Worm (Caenorhabditis elegans): ENCODE results near the gene F54H12.8.

Gene F54H12.8

DNA sequence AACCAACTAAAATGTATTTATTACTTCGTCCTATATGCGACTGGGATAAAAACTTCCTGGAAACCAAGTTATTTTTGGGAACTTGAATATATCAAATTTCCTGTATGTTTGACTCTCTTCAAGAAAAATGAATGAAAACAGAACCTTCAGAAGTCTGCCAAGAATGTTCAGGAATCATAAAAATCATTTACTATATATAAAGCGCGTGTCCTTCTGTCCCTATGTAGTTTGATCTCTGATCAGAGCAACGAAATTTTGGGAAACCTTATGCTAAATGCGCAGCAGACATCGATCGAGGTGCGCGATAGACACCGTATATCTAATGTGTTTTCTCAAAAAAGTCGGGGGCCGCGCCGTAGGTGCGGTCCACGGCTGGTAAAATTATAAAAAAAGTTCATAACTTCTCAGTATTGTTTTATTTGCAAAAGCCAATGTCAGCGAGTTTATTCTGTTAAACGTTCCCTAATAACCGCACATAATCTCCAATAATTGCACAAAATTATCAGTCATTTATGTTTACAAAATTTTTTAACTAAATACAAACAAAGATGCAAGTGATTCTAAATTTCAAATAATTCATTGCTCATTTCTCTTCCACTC lies 28.5 kb upstream of the F54H12.8 start:
- TF ChIP-seq scrt-1 (GFP tag; IDR thresholded peaks at IDR 0.05) (no peak), aly-1 (tag; optimal IDR thresholded peaks at IDR 0.05) (no peak), tbx-11 (GFP tag; IDR thresholded peaks at IDR 0.05) (no peak), ceh-36 (tag; optimal IDR thresholded peaks at IDR 0.05) (no peak), hmg-4 (GFP tag; optimal IDR thresholded peaks at IDR 0.05) (no peak), pes-1 (GFP tag; IDR thresholded peaks at IDR 0.05) (no peak), ceh-13 (GFP tag; optimal IDR thresholded peaks at IDR 0.05) (no peak), sea-1 (GFP tag; conservative IDR thresholded peaks at IDR 0.05) (no peak), B0310.2 (tag; optimal IDR thresholded peaks at IDR 0.05) (no peak), flt-1 (GFP tag; IDR thresholded peaks at IDR 0.05) (no peak), hmbx-1 (tag; optimal IDR thresholded peaks at IDR 0.05) (no peak), hnd-1 (tag; optimal IDR thresholded peaks at IDR 0.05) (no peak), tra-4 (tag; optimal IDR thresholded peaks at IDR 0.05) (no peak), ets-7 (tag; optimal IDR thresholded peaks at IDR 0.05) (no peak), F13C5.2 (tag; optimal IDR thresholded peaks at IDR 0.05) (no peak), ama-1 (optimal IDR thresholded peaks at IDR 0.05) (no peak), tbx-37 (GFP tag; conservative IDR thresholded peaks at IDR 0.05) (no peak)

DNA sequence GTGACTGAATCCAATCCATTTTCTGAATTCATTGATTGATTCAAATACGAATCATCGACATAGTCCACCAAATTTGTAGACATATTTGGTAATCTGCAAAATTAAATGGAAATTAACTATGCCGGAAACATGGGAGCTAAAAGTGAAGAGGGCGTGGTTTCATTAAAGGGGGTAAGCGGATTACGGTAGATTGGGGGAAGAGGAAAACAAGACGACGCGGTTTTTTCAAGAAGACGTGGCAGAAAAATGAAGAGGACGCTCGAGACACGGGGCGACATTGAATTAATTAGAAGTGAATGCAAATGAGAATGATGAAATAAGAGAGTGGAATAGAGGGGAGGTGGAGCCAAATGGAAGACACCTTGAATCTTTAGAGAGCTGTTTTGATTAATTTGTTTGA lies 27.3 kb upstream of the F54H12.8 start, which contains the start of gene npr-17:
Gene npr-17, minus strand, starts transcription at position 101 of the 400 bp plus-strand sequence.
- TF ChIP-seq aly-1 (tag; optimal IDR thresholded peaks at IDR 0.05) (no peak), pes-1 (GFP tag; IDR thresholded peaks at IDR 0.05) (no peak), sea-1 (GFP tag; conservative IDR thresholded peaks at IDR 0.05) (no peak), B0310.2 (tag; optimal IDR thresholded peaks at IDR 0.05) (no peak), tra-4 (tag; optimal IDR thresholded peaks at IDR 0.05) (no peak), tbx-11 (GFP tag; IDR thresholded peaks at IDR 0.05) (no peak), hmbx-1 (tag; optimal IDR thresholded peaks at IDR 0.05) (no peak), scrt-1 (GFP tag; IDR thresholded peaks at IDR 0.05) (no peak), ceh-36 (tag; optimal IDR thresholded peaks at IDR 0.05) (no peak), F13C5.2 (tag; optimal IDR thresholded peaks at IDR 0.05) (no peak), ama-1 (optimal IDR thresholded peaks at IDR 0.05) (no peak)

DNA sequence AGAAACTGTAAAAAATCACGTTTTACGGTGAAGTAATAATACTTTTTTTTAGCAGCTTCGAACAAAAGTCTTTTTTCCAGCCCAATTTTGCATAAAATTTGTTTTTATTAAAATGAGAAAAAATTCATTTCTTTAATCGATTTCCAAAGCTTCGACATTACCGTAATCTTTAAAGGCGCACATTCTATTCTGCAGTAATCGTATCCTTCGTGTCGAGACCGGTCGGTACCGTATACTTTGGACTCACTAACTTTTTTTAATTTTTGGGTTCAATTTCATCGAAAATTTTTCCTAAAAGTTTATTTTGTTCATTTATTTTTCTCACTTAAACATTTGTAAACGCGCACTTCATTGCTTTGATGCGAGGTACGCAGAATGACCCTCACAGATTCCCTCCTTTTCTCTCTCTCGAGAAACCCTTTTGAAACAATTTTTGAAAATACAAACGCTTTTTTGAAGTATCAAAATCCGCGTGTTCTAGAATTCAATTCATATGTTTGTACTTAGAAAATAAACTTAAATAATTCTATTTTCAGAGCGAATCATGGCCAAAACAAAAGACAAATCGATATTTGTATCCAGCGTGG lies 17.7 kb upstream of the F54H12.8 start, which contains the start of gene hrpk-2:
Gene hrpk-2, plus strand, starts transcription at position 537 of the 587 bp plus-strand sequence.
- TF ChIP-seq scrt-1 (GFP tag; IDR thresholded peaks at IDR 0.05), result no peak
- no peak for TF ChIP-seq ets-7 (tag; optimal IDR thresholded peaks at IDR 0.05)
- no peak for TF ChIP-seq flt-1 (GFP tag; IDR thresholded peaks at IDR 0.05)
- no peak for TF ChIP-seq sea-1 (GFP tag; conservative IDR thresholded peaks at IDR 0.05)

DNA sequence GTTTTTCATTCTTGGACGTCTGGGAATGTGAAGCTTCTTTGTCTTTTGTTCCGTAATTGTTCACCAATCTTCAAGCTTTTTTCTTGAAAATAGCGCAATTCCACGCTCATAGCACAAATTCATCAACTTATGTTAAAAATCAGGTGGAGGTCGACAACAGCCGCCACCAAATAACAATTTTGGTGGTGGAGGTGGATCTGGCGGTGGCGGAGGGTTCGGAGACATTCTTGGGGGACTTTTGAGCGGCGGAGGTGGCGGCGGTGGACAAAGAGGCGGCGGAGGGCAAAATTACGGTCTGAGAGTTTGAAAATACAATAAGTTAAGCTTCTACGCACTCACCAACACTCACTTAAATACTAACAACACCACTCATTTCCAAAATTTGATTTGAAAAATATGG lies 12.9 kb upstream of the F54H12.8 start:
- TF ChIP-seq tra-4 (tag; optimal IDR thresholded peaks at IDR 0.05) (no peak), pes-1 (GFP tag; IDR thresholded peaks at IDR 0.05) (no peak), hmg-4 (GFP tag; optimal IDR thresholded peaks at IDR 0.05) (no peak), hnd-1 (tag; optimal IDR thresholded peaks at IDR 0.05) (no peak), ceh-13 (GFP tag; optimal IDR thresholded peaks at IDR 0.05) (no peak), tbx-37 (GFP tag; conservative IDR thresholded peaks at IDR 0.05) (no peak), F13C5.2 (tag; optimal IDR thresholded peaks at IDR 0.05) (no peak), aly-1 (tag; optimal IDR thresholded peaks at IDR 0.05) (no peak), ets-7 (tag; optimal IDR thresholded peaks at IDR 0.05) (no peak), sea-1 (GFP tag; conservative IDR thresholded peaks at IDR 0.05) (no peak), ama-1 (optimal IDR thresholded peaks at IDR 0.05) (no peak), tbx-11 (GFP tag; IDR thresholded peaks at IDR 0.05) (no peak), flt-1 (GFP tag; IDR thresholded peaks at IDR 0.05) (no peak), B0310.2 (tag; optimal IDR thresholded peaks at IDR 0.05) (no peak), scrt-1 (GFP tag; IDR thresholded peaks at IDR 0.05) (no peak), hmbx-1 (tag; optimal IDR thresholded peaks at IDR 0.05) (no peak), ceh-36 (tag; optimal IDR thresholded peaks at IDR 0.05) (no peak)

DNA sequence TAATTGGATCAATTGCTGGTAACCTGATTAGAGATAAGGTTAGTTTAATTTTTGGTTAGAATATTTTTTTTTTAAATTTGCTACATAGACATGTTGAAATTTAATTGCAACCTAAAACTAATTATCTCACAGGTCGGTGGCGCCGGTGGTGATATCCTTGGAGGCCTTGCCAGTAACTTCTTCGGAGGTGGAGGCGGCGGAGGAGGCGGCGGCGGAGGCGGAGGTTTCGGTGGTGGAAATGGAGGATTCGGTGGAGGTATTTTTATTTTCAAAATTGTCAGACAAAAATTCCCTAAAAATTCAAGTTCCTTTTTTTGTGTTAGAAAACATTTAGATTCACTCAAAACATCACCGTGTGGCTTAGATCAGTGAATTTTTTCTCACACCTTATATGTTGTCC lies 12.2 kb upstream of the F54H12.8 start:
- no peak for TF ChIP-seq hmbx-1 (tag; optimal IDR thresholded peaks at IDR 0.05)
- no peak for TF ChIP-seq ets-7 (tag; optimal IDR thresholded peaks at IDR 0.05)
- TF ChIP-seq ceh-36 (tag; optimal IDR thresholded peaks at IDR 0.05), result no peak
- TF ChIP-seq flt-1 (GFP tag; IDR thresholded peaks at IDR 0.05), result no peak
- no peak for TF ChIP-seq F13C5.2 (tag; optimal IDR thresholded peaks at IDR 0.05)
- no peak for TF ChIP-seq tbx-37 (GFP tag; conservative IDR thresholded peaks at IDR 0.05)
- no peak for TF ChIP-seq tra-4 (tag; optimal IDR thresholded peaks at IDR 0.05)
- TF ChIP-seq sea-1 (GFP tag; conservative IDR thresholded peaks at IDR 0.05), result no peak
- no peak for TF ChIP-seq scrt-1 (GFP tag; IDR thresholded peaks at IDR 0.05)
- no peak for TF ChIP-seq tbx-11 (GFP tag; IDR thresholded peaks at IDR 0.05)
- TF ChIP-seq hnd-1 (tag; optimal IDR thresholded peaks at IDR 0.05), result no peak
- TF ChIP-seq B0310.2 (tag; optimal IDR thresholded peaks at IDR 0.05), result no peak
- TF ChIP-seq aly-1 (tag; optimal IDR thresholded peaks at IDR 0.05), result no peak
- TF ChIP-seq ama-1 (optimal IDR thresholded peaks at IDR 0.05), result no peak
- TF ChIP-seq ceh-13 (GFP tag; optimal IDR thresholded peaks at IDR 0.05), result no peak
- TF ChIP-seq hmg-4 (GFP tag; optimal IDR thresholded peaks at IDR 0.05), result no peak
- TF ChIP-seq pes-1 (GFP tag; IDR thresholded peaks at IDR 0.05), result no peak

DNA sequence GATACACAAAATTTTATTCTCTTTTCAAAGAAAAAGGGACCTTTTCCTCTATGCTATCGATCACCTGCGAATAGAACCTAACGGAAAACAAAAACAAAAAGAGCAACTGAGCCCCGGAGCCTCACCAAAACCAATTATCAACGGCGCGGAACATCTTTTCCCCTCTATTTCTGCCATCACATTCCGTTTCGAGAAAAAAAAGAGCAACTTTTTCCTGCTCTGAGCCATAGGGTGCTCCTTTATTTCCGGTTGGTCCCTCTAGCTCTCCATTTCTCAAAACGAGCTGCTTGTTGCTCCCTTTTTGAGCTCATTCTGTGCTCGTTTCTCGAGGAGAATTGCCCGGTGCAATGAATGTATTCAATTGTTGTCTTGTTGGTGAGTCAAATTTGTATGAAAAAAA lies 10.6 kb upstream of the F54H12.8 start, which contains the start of gene clp-1:
Gene clp-1, plus strand, starts transcription at position 301 of the 400 bp plus-strand sequence.
- TF ChIP-seq hnd-1 (tag; optimal IDR thresholded peaks at IDR 0.05) (no peak), ama-1 (optimal IDR thresholded peaks at IDR 0.05) (no peak), pes-1 (GFP tag; IDR thresholded peaks at IDR 0.05) (no peak), ceh-13 (GFP tag; optimal IDR thresholded peaks at IDR 0.05) (no peak), aly-1 (tag; optimal IDR thresholded peaks at IDR 0.05) (no peak), ets-7 (tag; optimal IDR thresholded peaks at IDR 0.05) (no peak), F13C5.2 (tag; optimal IDR thresholded peaks at IDR 0.05) (no peak), scrt-1 (GFP tag; IDR thresholded peaks at IDR 0.05) (no peak), sea-1 (GFP tag; conservative IDR thresholded peaks at IDR 0.05) (no peak), hmg-4 (GFP tag; optimal IDR thresholded peaks at IDR 0.05) (no peak), ceh-36 (tag; optimal IDR thresholded peaks at IDR 0.05) (no peak), flt-1 (GFP tag; IDR thresholded peaks at IDR 0.05) (no peak), B0310.2 (tag; optimal IDR thresholded peaks at IDR 0.05) (no peak), tbx-37 (GFP tag; conservative IDR thresholded peaks at IDR 0.05) (no peak)

DNA sequence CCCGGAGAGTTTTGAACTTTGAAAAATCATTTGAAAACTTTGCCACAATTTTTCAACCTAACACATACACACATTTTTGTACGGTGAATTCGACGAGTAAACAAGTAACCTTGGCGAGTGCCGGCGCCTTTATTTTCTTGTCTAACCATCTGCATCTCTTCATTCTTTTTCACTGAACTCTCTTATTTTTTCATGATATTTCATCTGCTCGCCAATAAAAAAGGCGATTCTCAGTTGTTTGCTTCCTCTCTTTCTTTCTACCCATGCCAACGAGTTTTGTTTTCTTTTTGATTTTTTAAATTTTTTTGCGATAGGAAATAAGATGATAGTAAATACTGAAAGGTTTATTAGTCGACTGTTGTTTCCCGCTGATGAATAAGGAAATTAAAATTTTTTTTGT lies 9.7 kb upstream of the F54H12.8 start:
- TF ChIP-seq tbx-37 (GFP tag; conservative IDR thresholded peaks at IDR 0.05), result no peak
- no peak for TF ChIP-seq pes-1 (GFP tag; IDR thresholded peaks at IDR 0.05)
- no peak for TF ChIP-seq F13C5.2 (tag; optimal IDR thresholded peaks at IDR 0.05)

All from whole organism, early embryonic.